Worm (Caenorhabditis elegans) whole organism, mixed stage, embryonic: ENCODE data around the gene F26F4.8.

Experiments
- blmp-1 ChIP-seq: fragments of 150-350 bp; optimal IDR thresholded peaks from 2 replicates; lab custom pipeline; 2014; ENCODE audit warnings: missing biosample characterization, missing genetic modification characterization
- lin-13 ChIP-seq: fragments of 150-350 bp; optimal IDR thresholded peaks from 2 replicates; lab custom pipeline; 2014; ENCODE audit warnings: missing biosample characterization, missing genetic modification characterization
- lsy-2 ChIP-seq: fragments of 150-350 bp; optimal IDR thresholded peaks from 2 replicates; lab custom pipeline; 2014; ENCODE audit warnings: missing biosample characterization, missing genetic modification characterization
- mep-1 ChIP-seq: fragments of 150-350 bp; optimal IDR thresholded peaks from 2 replicates; lab custom pipeline; 2017; ENCODE audit warnings: missing biosample characterization, missing genetic modification reagents, missing genetic modification characterization, inconsistent platforms
- mls-2 ChIP-seq: sonication (generic microtip); optimal IDR thresholded peaks from 2 replicates; lab custom pipeline; 2016; ENCODE audit warnings: mild to moderate bottlenecking, missing genetic modification characterization, moderate library complexity, missing compliant biosample characterization
- nhr-12 ChIP-seq: fragments of 150-350 bp; optimal IDR thresholded peaks from 2 replicates; lab custom pipeline; 2014; ENCODE audit warnings: missing biosample characterization, missing genetic modification characterization
- nhr-76 ChIP-seq: sonication (generic microtip); optimal IDR thresholded peaks from 2 replicates; lab custom pipeline; 2017; ENCODE audit warnings: missing biosample characterization, missing genetic modification characterization
- pha-4 ChIP-seq: fragments of 150-350 bp; optimal IDR thresholded peaks from 2 replicates; lab custom pipeline; 2018; ENCODE audit warnings: missing biosample characterization, missing genetic modification reagents, missing genetic modification characterization
- unc-39 ChIP-seq: fragments of 150-350 bp; optimal IDR thresholded peaks from 2 replicates; lab custom pipeline; 2014; ENCODE audit warnings: missing biosample characterization, missing genetic modification characterization
- unc-62 ChIP-seq: fragments of 150-350 bp; optimal IDR thresholded peaks from 2 replicates; lab custom pipeline; 2014; ENCODE audit warnings: missing biosample characterization, missing genetic modification reagents, missing genetic modification characterization
- ztf-11 ChIP-seq: fragments of 150-350 bp; optimal IDR thresholded peaks from 2 replicates; lab custom pipeline; 2014; ENCODE audit warnings: missing biosample characterization, missing genetic modification characterization

DNA sequence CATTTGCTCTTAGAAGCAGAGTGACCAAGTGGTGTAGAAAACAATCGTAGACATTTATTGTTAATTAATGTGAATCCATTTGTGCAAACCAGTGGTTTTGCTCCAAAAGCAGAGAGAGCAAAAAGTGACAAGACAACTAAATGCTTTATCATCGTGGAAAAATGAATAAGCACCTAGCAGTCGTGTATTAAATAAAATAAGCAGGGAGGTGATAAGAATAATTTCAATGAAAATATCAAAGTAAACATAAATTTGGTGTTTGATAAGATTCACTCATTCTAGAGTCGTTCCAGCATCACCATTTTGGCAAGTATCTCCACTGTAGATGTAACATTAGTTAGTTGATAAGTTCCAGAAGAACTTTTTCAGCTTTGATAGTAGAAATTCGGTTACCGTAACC is 18.0 kb downstream of the F26F4.8 start, which contains the start of gene clec-6:
- no peak for TF ChIP-seq lsy-2 (tag; lab: Kevin White, UChicago)
- no peak for TF ChIP-seq nhr-12
- no peak for TF ChIP-seq ztf-11 (tag; lab: Kevin White, UChicago)
- no peak for TF ChIP-seq mep-1 (tag; lab: Kevin White, UChicago)
- TF ChIP-seq pha-4 (tag; lab: Kevin White, UChicago): no peak
- TF ChIP-seq blmp-1 (tag; lab: Kevin White, UChicago): no peak
- TF ChIP-seq nhr-76 (tag; lab: Kevin White, UChicago): no peak
- no peak for TF ChIP-seq lin-13 (tag; lab: Kevin White, UChicago)
- no peak for TF ChIP-seq unc-62 (GFP tag; lab: Kevin White, UChicago)
- TF ChIP-seq mls-2: no peak
- no peak for TF ChIP-seq unc-39 (tag; lab: Kevin White, UChicago)
